Fruit fly (Drosophila melanogaster) whole organism, embryonic: Measurements from ENCODE around the gene Cip4.

ENCODE experiments used
- Antp ChIP-seq: fragments of 200-800 bp; sonication (Bioruptor generic); optimal IDR thresholded peaks from 3 replicates; lab custom pipeline; 2016; ENCODE audit warnings: missing biosample characterization, missing genetic modification characterization
- Blimp-1 ChIP-seq: fragments of 200-800 bp; sonication (Bioruptor generic); optimal IDR thresholded peaks from 3 replicates; lab custom pipeline; 2018; ENCODE audit warnings: missing biosample characterization, missing genetic modification characterization, mild to moderate bottlenecking, moderate library complexity, missing genetic modification reagents
- C15 ChIP-seq: fragments of 200-800 bp; sonication (Bioruptor generic); IDR thresholded peaks from 3 replicates; pipeline ENCODE4 v1.3.6; 2022; ENCODE audit warnings: missing biosample characterization, missing genetic modification characterization
- CG10209 ChIP-seq: fragments of 200-800 bp; sonication (Bioruptor generic); optimal IDR thresholded peaks from 3 replicates; lab custom pipeline; 2017; ENCODE audit warnings: missing biosample characterization, mild to moderate bottlenecking, missing genetic modification characterization, missing genetic modification reagents
- CG13123 ChIP-seq: fragments of 200-800 bp; sonication (Bioruptor generic); optimal IDR thresholded peaks from 2 replicates; lab custom pipeline; 2016; ENCODE audit warnings: missing biosample characterization, missing genetic modification characterization
- CG13624 ChIP-seq: fragments of 200-800 bp; sonication (Bioruptor generic); optimal IDR thresholded peaks from 2 replicates; lab custom pipeline; 2016; ENCODE audit warnings: missing biosample characterization, missing genetic modification characterization
- CG15514 ChIP-seq: fragments of 200-800 bp; sonication (Bioruptor generic); optimal IDR thresholded peaks from 3 replicates; lab custom pipeline; 2017; ENCODE audit warnings: missing biosample characterization, missing genetic modification characterization, mild to moderate bottlenecking, moderate library complexity, missing genetic modification reagents
- CG16863 ChIP-seq: fragments of 200-800 bp; sonication (Bioruptor generic); optimal IDR thresholded peaks from 3 replicates; lab custom pipeline; 2016; ENCODE audit warnings: missing biosample characterization, missing genetic modification characterization
- CG17912 ChIP-seq: fragments of 200-800 bp; sonication (Bioruptor generic); optimal IDR thresholded peaks from 2 replicates; lab custom pipeline; 2018; ENCODE audit warnings: missing biosample characterization, mild to moderate bottlenecking, missing genetic modification characterization
- CG2116 ChIP-seq: fragments of 200-800 bp; sonication (Bioruptor generic); optimal IDR thresholded peaks from 3 replicates; lab custom pipeline; 2018; ENCODE audit warnings: missing biosample characterization, mild to moderate bottlenecking, missing genetic modification characterization
- CG3281 ChIP-seq: fragments of 200-800 bp; sonication (Bioruptor generic); optimal IDR thresholded peaks from 3 replicates; lab custom pipeline; 2017; ENCODE audit warnings: missing biosample characterization, mild to moderate bottlenecking, missing genetic modification characterization
- CG33213 ChIP-seq: fragments of 200-800 bp; sonication (Bioruptor generic); optimal IDR thresholded peaks from 3 replicates; lab custom pipeline; 2016; ENCODE audit warnings: missing biosample characterization, missing genetic modification characterization
- CG34376 ChIP-seq: fragments of 200-800 bp; sonication (Bioruptor generic); optimal IDR thresholded peaks from 2 replicates; lab custom pipeline; 2018; ENCODE audit warnings: missing biosample characterization, mild to moderate bottlenecking, missing genetic modification characterization
- CG5180 ChIP-seq: fragments of 200-800 bp; sonication (Bioruptor generic); optimal IDR thresholded peaks from 3 replicates; lab custom pipeline; 2017; ENCODE audit warnings: missing biosample characterization, missing genetic modification characterization, mild to moderate bottlenecking, moderate library complexity, missing genetic modification reagents
- CG6175 ChIP-seq: fragments of 200-800 bp; sonication (Bioruptor generic); IDR thresholded peaks from 3 replicates; pipeline ENCODE4 v1.3.6; 2022; ENCODE audit warnings: missing biosample characterization, missing genetic modification characterization
- CG6813 ChIP-seq: fragments of 200-800 bp; sonication (Bioruptor generic); optimal IDR thresholded peaks from 2 replicates; lab custom pipeline; 2017; ENCODE audit warnings: missing biosample characterization, missing genetic modification characterization, mild to moderate bottlenecking, moderate library complexity, missing genetic modification reagents
- CG7786 ChIP-seq: fragments of 200-800 bp; sonication (Bioruptor generic); optimal IDR thresholded peaks from 2 replicates; lab custom pipeline; 2016; ENCODE audit warnings: missing biosample characterization, missing genetic modification characterization
- CG9437 ChIP-seq: fragments of 200-800 bp; sonication (Bioruptor generic); optimal IDR thresholded peaks from 2 replicates; lab custom pipeline; 2018; ENCODE audit warnings: missing biosample characterization, mild to moderate bottlenecking, missing genetic modification characterization
- CG9932 ChIP-seq: fragments of 200-800 bp; sonication (Bioruptor generic); IDR thresholded peaks from 2 replicates; pipeline ENCODE4 v1.3.6; 2022; ENCODE audit warnings: missing biosample characterization, missing genetic modification characterization
- Dad ChIP-seq: fragments of 200-800 bp; sonication (Bioruptor generic); optimal IDR thresholded peaks from 3 replicates; lab custom pipeline; 2016; ENCODE audit warnings: missing biosample characterization, missing genetic modification characterization
- Dek ChIP-seq: fragments of 200-800 bp; sonication (Bioruptor generic); optimal IDR thresholded peaks from 3 replicates; lab custom pipeline; 2019; ENCODE audit warnings: missing biosample characterization, mild to moderate bottlenecking, missing genetic modification characterization, moderate library complexity
- Dref ChIP-seq: fragments of 200-800 bp; sonication (Bioruptor generic); IDR thresholded peaks from 2 replicates; pipeline ENCODE4 v1.3.6; 2022; ENCODE audit warnings: missing biosample characterization, missing genetic modification characterization
- E2f2 ChIP-seq: fragments of 200-800 bp; sonication (Bioruptor generic); IDR thresholded peaks from 2 replicates; pipeline ENCODE4 v1.3.6; 2022; ENCODE audit warnings: missing biosample characterization, missing genetic modification characterization
- Fer3 ChIP-seq: fragments of 200-800 bp; sonication (Bioruptor generic); optimal IDR thresholded peaks from 2 replicates; lab custom pipeline; 2018; ENCODE audit warnings: missing biosample characterization, mild to moderate bottlenecking, missing genetic modification characterization, moderate library complexity
- Hand ChIP-seq: fragments of 200-800 bp; sonication (Bioruptor generic); optimal IDR thresholded peaks from 2 replicates; lab custom pipeline; 2017; ENCODE audit warnings: mild to moderate bottlenecking, missing biosample characterization, missing genetic modification reagents, missing genetic modification characterization
- HmgZ ChIP-seq: fragments of 200-800 bp; sonication (Bioruptor generic); optimal IDR thresholded peaks from 2 replicates; lab custom pipeline; 2018; ENCODE audit warnings: missing biosample characterization, mild to moderate bottlenecking, missing genetic modification characterization
- Kr ChIP-seq: fragments of 200-800 bp; sonication (Bioruptor generic); optimal IDR thresholded peaks from 2 replicates; lab custom pipeline; 2017; ENCODE audit warnings: missing biosample characterization, mild to moderate bottlenecking, missing genetic modification characterization
- MBD-R2 ChIP-seq: fragments of 200-800 bp; sonication (Bioruptor generic); IDR thresholded peaks from 2 replicates; pipeline ENCODE4 v1.3.6; 2022; ENCODE audit warnings: missing biosample characterization, missing genetic modification characterization
- MESR4 ChIP-seq: fragments of 200-800 bp; sonication (Bioruptor generic); optimal IDR thresholded peaks from 2 replicates; lab custom pipeline; 2018; ENCODE audit warnings: missing biosample characterization, mild to moderate bottlenecking, missing genetic modification characterization, moderate library complexity
- MTF-1 ChIP-seq: fragments of 200-800 bp; sonication (Bioruptor generic); optimal IDR thresholded peaks from 2 replicates; lab custom pipeline; 2018; ENCODE audit warnings: missing biosample characterization, mild to moderate bottlenecking, missing genetic modification characterization, borderline replicate concordance
- Max ChIP-seq: fragments of 200-800 bp; sonication (Bioruptor generic); optimal IDR thresholded peaks from 2 replicates; lab custom pipeline; 2016; ENCODE audit warnings: missing biosample characterization, mild to moderate bottlenecking, missing genetic modification characterization
- PHDP ChIP-seq: fragments of 200-800 bp; sonication (Bioruptor generic); optimal IDR thresholded peaks from 3 replicates; lab custom pipeline; 2018; ENCODE audit warnings: missing biosample characterization, mild to moderate bottlenecking, missing genetic modification characterization, moderate library complexity
- Ssrp ChIP-seq: fragments of 200-800 bp; sonication (Bioruptor generic); optimal IDR thresholded peaks from 2 replicates; lab custom pipeline; 2018; ENCODE audit warnings: missing biosample characterization, mild to moderate bottlenecking, missing genetic modification characterization, moderate library complexity
- Xrp1 ChIP-seq: fragments of 200-800 bp; sonication (Bioruptor generic); IDR thresholded peaks from 2 replicates; pipeline ENCODE4 v1.3.6; 2022; ENCODE audit warnings: missing biosample characterization, missing genetic modification characterization
- bab2 ChIP-seq: fragments of 200-800 bp; sonication (Bioruptor generic); optimal IDR thresholded peaks from 2 replicates; lab custom pipeline; 2016; ENCODE audit warnings: missing biosample characterization, missing genetic modification characterization
- cad ChIP-seq: fragments of >200 bp; optimal IDR thresholded peaks from 2 replicates; lab custom pipeline; 2017; ENCODE audit warnings: missing biosample characterization, missing genetic modification characterization
- cas ChIP-seq: fragments of 200-800 bp; sonication (Bioruptor generic); IDR thresholded peaks from 2 replicates; pipeline ENCODE4 v1.3.6; 2022; ENCODE audit warnings: missing biosample characterization, missing genetic modification characterization
- chinmo ChIP-seq: fragments of 200-800 bp; sonication (Bioruptor generic); IDR thresholded peaks from 4 replicates; pipeline ENCODE4 v1.3.6; 2022; ENCODE audit warnings: missing biosample characterization, missing genetic modification characterization; ENCODE audit not compliant: partially characterized antibody
- ci ChIP-seq: fragments of 200-800 bp; sonication (Bioruptor generic); IDR thresholded peaks from 3 replicates; pipeline ENCODE4 v1.3.6; 2022; ENCODE audit warnings: missing biosample characterization, missing genetic modification characterization
- crol ChIP-seq: fragments of 200-800 bp; sonication (Bioruptor generic); IDR thresholded peaks from 2 replicates; pipeline ENCODE4 v1.3.6; 2022; ENCODE audit warnings: missing biosample characterization, missing genetic modification characterization
- ems ChIP-seq: fragments of 200-800 bp; sonication (Bioruptor generic); optimal IDR thresholded peaks from 3 replicates; lab custom pipeline; 2016; ENCODE audit warnings: missing biosample characterization, missing genetic modification characterization
- fd64A ChIP-seq: fragments of 200-800 bp; sonication (Bioruptor generic); optimal IDR thresholded peaks from 3 replicates; lab custom pipeline; 2018; ENCODE audit warnings: missing biosample characterization, mild to moderate bottlenecking, missing genetic modification characterization
- fru ChIP-seq: fragments of >200 bp; optimal IDR thresholded peaks from 2 replicates; lab custom pipeline; 2017
- hth ChIP-seq: fragments of >200 bp; optimal IDR thresholded peaks from 2 replicates; lab custom pipeline; 2017; ENCODE audit warnings: inconsistent platforms
- jumu ChIP-seq: fragments of 200-800 bp; sonication (Bioruptor generic); optimal IDR thresholded peaks from 3 replicates; lab custom pipeline; 2016; ENCODE audit warnings: missing biosample characterization, missing genetic modification characterization
- lola ChIP-seq, 3 experiments: fragments of >200 bp in 2 of 3; fragments of 200-800 bp in 1 of 3; sonication (Bioruptor generic) in 1 of 3; optimal IDR thresholded peaks; 2 replicates each; lab custom pipeline; 2017 to 2019; ENCODE audit warnings: missing biosample characterization in 3 of 3, missing genetic modification characterization in 3 of 3, mild to moderate bottlenecking in 1 of 3, moderate library complexity in 1 of 3
- mld ChIP-seq: fragments of 200-800 bp; sonication (Bioruptor generic); IDR thresholded peaks from 3 replicates; pipeline ENCODE4 v1.3.6; 2022; ENCODE audit warnings: missing biosample characterization, missing genetic modification characterization; ENCODE audit not compliant: partially characterized antibody
- pho ChIP-seq: fragments of 200-800 bp; sonication (Bioruptor generic); optimal IDR thresholded peaks from 2 replicates; lab custom pipeline; 2016; ENCODE audit warnings: missing biosample characterization, missing genetic modification characterization
- salm ChIP-seq: fragments of 200-800 bp; sonication (Bioruptor generic); optimal IDR thresholded peaks from 2 replicates; lab custom pipeline; 2018; ENCODE audit warnings: missing biosample characterization, mild to moderate bottlenecking, missing genetic modification characterization
- sug ChIP-seq: fragments of 200-800 bp; optimal IDR thresholded peaks from 2 replicates; lab custom pipeline; 2019; ENCODE audit warnings: missing biosample characterization, mild to moderate bottlenecking, missing genetic modification characterization, moderate library complexity
- trem ChIP-seq: fragments of 200-800 bp; optimal IDR thresholded peaks from 3 replicates; lab custom pipeline; 2019; ENCODE audit warnings: missing biosample characterization, mild to moderate bottlenecking, missing genetic modification characterization, moderate library complexity
- trh ChIP-seq: fragments of 200-800 bp; sonication (Bioruptor generic); optimal IDR thresholded peaks from 2 replicates; lab custom pipeline; 2016; ENCODE audit warnings: missing biosample characterization, missing genetic modification characterization

Gene Cip4

dm6 chr3L:4282627-4283026 is 81.3 kb downstream of the Cip4 start, which contains the start of gene CG11583 (continued):
- TF ChIP-seq pho (peak; percentile 60), Max (GFP tag; lab: Kevin White, UChicago) (peak; percentile 98), Xrp1 (peak; percentile 35; the same call in 1 of the 2 replicates), Hand (no peak), CG33213 (peak; percentile 39), CG15514 (GFP tag; lab: Kevin White, UChicago) (peak; percentile 97), mld (GFP tag; lab: Robert Waterston, UW) (no peak), Dad (GFP tag; lab: Kevin White, UChicago) (peak; percentile 35), CG7786 (GFP tag; lab: Kevin White, UChicago) (peak; percentile 40), CG9932 (GFP tag; lab: Robert Waterston, UW) (peak; percentile 61), ci (GFP tag; lab: Robert Waterston, UW) (peak; percentile 64; the same call in 1 of the 3 replicates), lola (GFP tag; optimal IDR thresholded peaks at IDR 0.05; lab: Kevin White, UChicago) (no peak), cad (GFP tag; lab: Kevin White, UChicago) (no peak), CG5180 (GFP tag; lab: Kevin White, UChicago) (no peak), hth (lab: Kevin White, UChicago) (no peak), Antp (GFP tag; lab: Kevin White, UChicago) (peak; percentile 44), CG16863 (GFP tag; lab: Kevin White, UChicago) (no peak), CG3281 (GFP tag; lab: Kevin White, UChicago) (peak; percentile 86), CG10209 (GFP tag; lab: Kevin White, UChicago) (no peak), CG6175 (GFP tag; lab: Robert Waterston, UW) (0 out of 3 replicates have a peak, but pooled peaks have one; percentile 26), chinmo (GFP tag; lab: Robert Waterston, UW) (no peak), HmgZ (tag; lab: Kevin White, UChicago) (peak; percentile 52), bab2 (peak; percentile 13), MTF-1 (no peak), MBD-R2 (peak; percentile 89), jumu (GFP tag; lab: Kevin White, UChicago) (peak; percentile 29), Dref (GFP tag; lab: Robert Waterston, UW) (peak; percentile 38; the same call in 1 of the 2 replicates), trh (GFP tag; lab: Kevin White, UChicago) (no peak), CG13624 (peak; percentile 42), salm (no peak), MESR4 (GFP tag; lab: Kevin White, UChicago) (peak; percentile 83)
- TF ChIP-seq, all 482 proteins: peak for 144

DNA sequence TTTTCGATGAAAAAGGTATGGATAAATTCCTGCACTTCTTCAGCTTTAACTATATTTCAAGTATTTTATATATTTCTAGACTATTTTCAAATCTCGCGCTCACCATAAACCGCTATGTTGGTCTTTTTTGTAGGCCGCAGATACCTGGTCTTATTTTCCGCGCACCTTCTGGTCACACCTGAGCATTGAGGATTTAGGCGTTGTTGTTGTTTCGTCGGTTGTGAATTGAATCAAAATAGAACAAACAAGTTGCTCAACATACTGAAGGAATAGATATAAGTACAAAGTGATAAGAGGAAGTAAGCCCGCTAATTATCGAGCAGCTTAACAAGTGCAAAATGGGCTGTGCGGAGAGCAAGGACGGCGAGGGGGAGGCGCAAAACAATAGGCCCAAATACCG is 86.1 kb downstream of the Cip4 start, which contains the start of gene Ctl1:
Ctl1 (plus strand) TSS at position 167 of the 400 bp plus-strand sequence.
- no peak for TF ChIP-seq CG13123 (GFP tag; lab: Kevin White, UChicago)
- no peak for TF ChIP-seq C15
- no peak for TF ChIP-seq Blimp-1
- TF ChIP-seq MBD-R2, result peak; percentile 43; the same call in 1 of the 2 replicates
- no peak for TF ChIP-seq crol (GFP tag; lab: Robert Waterston, UW)
- TF ChIP-seq Fer3 (tag; lab: Kevin White, UChicago), result no peak
- TF ChIP-seq CG6175 (GFP tag; lab: Robert Waterston, UW), result no peak
- no peak for TF ChIP-seq PHDP (tag; lab: Kevin White, UChicago)
- no peak for TF ChIP-seq CG17912 (GFP tag; lab: Kevin White, UChicago)
- TF ChIP-seq Kr (GFP tag; lab: Kevin White, UChicago), result no peak
- no peak for TF ChIP-seq CG3281 (GFP tag; lab: Kevin White, UChicago)
- TF ChIP-seq sug (tag; lab: Kevin White, UChicago), result no peak
- TF ChIP-seq CG9437 (GFP tag; lab: Kevin White, UChicago), result no peak
- no peak for TF ChIP-seq CG6813 (GFP tag; lab: Kevin White, UChicago)
- TF ChIP-seq fd64A (GFP tag; lab: Kevin White, UChicago), result no peak
- TF ChIP-seq ems (GFP tag; lab: Kevin White, UChicago), result no peak
- TF ChIP-seq fru (lab: Kevin White, UChicago), result no peak
- TF ChIP-seq E2f2 (GFP tag; lab: Robert Waterston, UW), result peak; percentile 95
- no peak for TF ChIP-seq Dek (tag; lab: Kevin White, UChicago)
- TF ChIP-seq CG34376 (GFP tag; lab: Kevin White, UChicago), result no peak
- TF ChIP-seq CG2116 (GFP tag; lab: Kevin White, UChicago), result peak; percentile 11
- no peak for TF ChIP-seq Ssrp (tag; lab: Kevin White, UChicago)
- TF ChIP-seq cas, result no peak
- peak; percentile 42 for TF ChIP-seq trem
